Fruit fly (Drosophila melanogaster) whole organism, embryonic: ENCODE measurements around the gene CG9961.
A peak's percentile ranks its signal among the peaks of the same experiment; 100 is the strongest.

Experiments
- CG10462 ChIP-seq: fragments of 200-800 bp; sonication (Bioruptor generic); optimal IDR thresholded peaks from 2 replicates; lab custom pipeline; 2016; ENCODE audit warnings: missing biosample characterization, missing genetic modification characterization
- CG10959 ChIP-seq: fragments of 200-800 bp; sonication (Bioruptor generic); IDR thresholded peaks from 2 replicates; pipeline ENCODE4 v1.3.6; 2022; ENCODE audit warnings: missing biosample characterization, missing genetic modification characterization
- CG11456 ChIP-seq: fragments of 200-800 bp; sonication (Bioruptor generic); IDR thresholded peaks from 3 replicates; pipeline ENCODE4 v1.3.6; 2022; ENCODE audit warnings: missing biosample characterization, missing genetic modification characterization
- CG14014 ChIP-seq: fragments of 200-800 bp; sonication (Bioruptor generic); IDR thresholded peaks from 2 replicates; pipeline ENCODE4 v1.3.6; 2022; ENCODE audit warnings: missing biosample characterization, missing genetic modification characterization
- CG14860 ChIP-seq: fragments of 200-800 bp; sonication (Bioruptor generic); IDR thresholded peaks from 3 replicates; pipeline ENCODE4 v1.3.6; 2022; ENCODE audit warnings: missing biosample characterization, missing genetic modification characterization; ENCODE audit not compliant: partially characterized antibody
- CG15269 ChIP-seq: fragments of 200-800 bp; sonication (Bioruptor generic); optimal IDR thresholded peaks from 2 replicates; lab custom pipeline; 2018; ENCODE audit warnings: missing biosample characterization, mild to moderate bottlenecking, missing genetic modification characterization, moderate library complexity
- CG17568 ChIP-seq: fragments of 200-800 bp; sonication (Bioruptor generic); optimal IDR thresholded peaks from 2 replicates; lab custom pipeline; 2018; ENCODE audit warnings: missing biosample characterization, mild to moderate bottlenecking, missing genetic modification characterization, moderate library complexity
- CG18262 ChIP-seq: fragments of 200-800 bp; optimal IDR thresholded peaks from 3 replicates; lab custom pipeline; 2019; ENCODE audit warnings: missing biosample characterization, mild to moderate bottlenecking, missing genetic modification characterization, moderate library complexity
- CG2129 ChIP-seq: fragments of 200-800 bp; sonication (Bioruptor generic); IDR thresholded peaks from 2 replicates; pipeline ENCODE4 v1.3.6; 2022; ENCODE audit warnings: missing biosample characterization, missing genetic modification characterization; ENCODE audit not compliant: partially characterized antibody
- CG2678 ChIP-seq: fragments of 200-800 bp; sonication (Bioruptor generic); optimal IDR thresholded peaks from 3 replicates; lab custom pipeline; 2019; ENCODE audit warnings: missing biosample characterization, mild to moderate bottlenecking, missing genetic modification characterization, moderate library complexity
- CG2712 ChIP-seq: fragments of 200-800 bp; optimal IDR thresholded peaks from 3 replicates; lab custom pipeline; 2019; ENCODE audit warnings: missing biosample characterization, mild to moderate bottlenecking, missing genetic modification characterization, moderate library complexity
- CG31388 ChIP-seq: fragments of 200-800 bp; sonication (Bioruptor generic); optimal IDR thresholded peaks from 2 replicates; lab custom pipeline; 2016; ENCODE audit warnings: missing biosample characterization, missing genetic modification characterization
- CG31441 ChIP-seq: fragments of 200-800 bp; sonication (Bioruptor generic); IDR thresholded peaks from 2 replicates; pipeline ENCODE4 v1.3.6; 2022; ENCODE audit warnings: missing biosample characterization, missing genetic modification characterization
- CG3281 ChIP-seq: fragments of 200-800 bp; sonication (Bioruptor generic); optimal IDR thresholded peaks from 3 replicates; lab custom pipeline; 2017; ENCODE audit warnings: missing biosample characterization, mild to moderate bottlenecking, missing genetic modification characterization
- CG3407 ChIP-seq: fragments of 200-800 bp; sonication (Bioruptor generic); optimal IDR thresholded peaks from 2 replicates; lab custom pipeline; 2018; ENCODE audit warnings: missing biosample characterization, mild to moderate bottlenecking, missing genetic modification characterization
- CkIIα-i1 ChIP-seq: fragments of 200-800 bp; sonication (Bioruptor generic); IDR thresholded peaks from 2 replicates; pipeline ENCODE4 v1.3.6; 2022; ENCODE audit warnings: missing biosample characterization, missing genetic modification characterization
- D19A ChIP-seq: fragments of 200-800 bp; optimal IDR thresholded peaks from 3 replicates; lab custom pipeline; 2019; ENCODE audit warnings: missing biosample characterization, mild to moderate bottlenecking, missing genetic modification characterization, moderate library complexity
- E2f2 ChIP-seq: fragments of 200-800 bp; sonication (Bioruptor generic); IDR thresholded peaks from 2 replicates; pipeline ENCODE4 v1.3.6; 2022; ENCODE audit warnings: missing biosample characterization, missing genetic modification characterization
- Ets65A ChIP-seq: fragments of 200-800 bp; sonication (Bioruptor generic); peaks from one replicate; lab custom pipeline; 2016; ENCODE audit warnings: missing biosample characterization, missing genetic modification characterization
- Fer3 ChIP-seq: fragments of 200-800 bp; sonication (Bioruptor generic); optimal IDR thresholded peaks from 2 replicates; lab custom pipeline; 2018; ENCODE audit warnings: missing biosample characterization, mild to moderate bottlenecking, missing genetic modification characterization, moderate library complexity
- HLH4C ChIP-seq: fragments of 200-800 bp; sonication (Bioruptor generic); IDR thresholded peaks from 3 replicates; pipeline ENCODE4 v1.3.6; 2022; ENCODE audit warnings: missing biosample characterization, missing genetic modification characterization; ENCODE audit not compliant: partially characterized antibody
- Hey ChIP-seq: fragments of 200-800 bp; sonication (Bioruptor generic); optimal IDR thresholded peaks from 3 replicates; lab custom pipeline; 2018; ENCODE audit warnings: missing biosample characterization, mild to moderate bottlenecking, missing genetic modification characterization
- Hr3 ChIP-seq: fragments of 200-800 bp; sonication (Bioruptor generic); optimal IDR thresholded peaks from 3 replicates; lab custom pipeline; 2016; ENCODE audit warnings: missing biosample characterization, missing genetic modification characterization
- Jarid2 ChIP-seq: fragments of 200-800 bp; sonication (Bioruptor generic); optimal IDR thresholded peaks from 3 replicates; lab custom pipeline; 2017; ENCODE audit warnings: mild to moderate bottlenecking, missing biosample characterization, missing genetic modification reagents, missing genetic modification characterization
- Nf-YB ChIP-seq: fragments of 200-800 bp; sonication (Bioruptor generic); optimal IDR thresholded peaks from 3 replicates; lab custom pipeline; 2019; ENCODE audit warnings: missing biosample characterization, mild to moderate bottlenecking, missing genetic modification characterization, moderate library complexity
- PHDP ChIP-seq: fragments of 200-800 bp; sonication (Bioruptor generic); optimal IDR thresholded peaks from 3 replicates; lab custom pipeline; 2018; ENCODE audit warnings: missing biosample characterization, mild to moderate bottlenecking, missing genetic modification characterization, moderate library complexity
- Ptx1 ChIP-seq: fragments of 200-800 bp; sonication (Bioruptor generic); IDR thresholded peaks from 2 replicates; pipeline ENCODE4 v1.3.6; 2022; ENCODE audit warnings: missing biosample characterization, missing genetic modification characterization
- YL-1 ChIP-seq: fragments of 200-800 bp; sonication (Bioruptor generic); optimal IDR thresholded peaks from 3 replicates; lab custom pipeline; 2017; ENCODE audit warnings: missing biosample characterization, mild to moderate bottlenecking, missing genetic modification characterization
- ac ChIP-seq: fragments of 200-800 bp; sonication (Bioruptor generic); optimal IDR thresholded peaks from 3 replicates; lab custom pipeline; 2017; ENCODE audit warnings: missing biosample characterization, mild to moderate bottlenecking, missing genetic modification characterization
- az2 ChIP-seq: fragments of 200-800 bp; sonication (Bioruptor generic); optimal IDR thresholded peaks from 3 replicates; lab custom pipeline; 2016; ENCODE audit warnings: missing biosample characterization, missing genetic modification characterization
- bsh ChIP-seq, 2 experiments: fragments of 200-800 bp; sonication (Bioruptor generic); optimal IDR thresholded peaks; 2 replicates each; lab custom pipeline; 2017 to 2018; ENCODE audit warnings: mild to moderate bottlenecking in 2 of 2, missing biosample characterization in 2 of 2, missing genetic modification characterization in 2 of 2, moderate library complexity in 1 of 2
- btn ChIP-seq: fragments of 200-800 bp; sonication (Bioruptor generic); optimal IDR thresholded peaks from 2 replicates; lab custom pipeline; 2016; ENCODE audit warnings: missing biosample characterization, missing genetic modification characterization
- cad ChIP-seq: fragments of >200 bp; optimal IDR thresholded peaks from 2 replicates; lab custom pipeline; 2017; ENCODE audit warnings: missing biosample characterization, missing genetic modification characterization
- crp ChIP-seq, 2 experiments: fragments of 200-800 bp; sonication (Bioruptor generic); optimal IDR thresholded peaks; 2 replicates in 1 of 2; 3 replicates in 1 of 2; lab custom pipeline; 2017; ENCODE audit warnings: missing biosample characterization in 2 of 2, missing genetic modification characterization in 2 of 2, mild to moderate bottlenecking in 1 of 2, moderate library complexity in 1 of 2
- danr ChIP-seq: fragments of 200-800 bp; sonication (Bioruptor generic); IDR thresholded peaks from 2 replicates; pipeline ENCODE4 v1.3.6; 2022; ENCODE audit warnings: missing biosample characterization, missing genetic modification characterization
- dysf ChIP-seq: fragments of 200-800 bp; sonication (Bioruptor generic); IDR thresholded peaks from 3 replicates; pipeline ENCODE4 v1.3.6; 2022; ENCODE audit warnings: missing biosample characterization, missing genetic modification characterization
- emc ChIP-seq: fragments of 200-800 bp; sonication (Bioruptor generic); optimal IDR thresholded peaks from 2 replicates; lab custom pipeline; 2016; ENCODE audit warnings: missing biosample characterization, missing genetic modification characterization
- eyg ChIP-seq: fragments of 200-800 bp; sonication (Bioruptor generic); optimal IDR thresholded peaks from 3 replicates; lab custom pipeline; 2016; ENCODE audit warnings: missing biosample characterization, missing genetic modification characterization
- inv ChIP-seq: fragments of 200-800 bp; sonication (Bioruptor generic); IDR thresholded peaks from 2 replicates; pipeline ENCODE4 v1.3.6; 2022; ENCODE audit warnings: missing biosample characterization, missing genetic modification characterization; ENCODE audit not compliant: partially characterized antibody
- klu ChIP-seq: fragments of 200-800 bp; sonication (Bioruptor generic); IDR thresholded peaks from 2 replicates; pipeline ENCODE4 v1.3.6; 2022; ENCODE audit warnings: missing biosample characterization, missing genetic modification characterization
- knrl ChIP-seq: fragments of 200-800 bp; sonication (Bioruptor generic); IDR thresholded peaks from 3 replicates; pipeline ENCODE4 v1.3.6; 2022; ENCODE audit warnings: missing biosample characterization, missing genetic modification characterization; ENCODE audit not compliant: partially characterized antibody
- mirr ChIP-seq: fragments of 200-800 bp; sonication (Bioruptor generic); optimal IDR thresholded peaks from 3 replicates; lab custom pipeline; 2018; ENCODE audit warnings: missing biosample characterization, mild to moderate bottlenecking, missing genetic modification characterization
- nom ChIP-seq: fragments of 200-800 bp; sonication (Bioruptor generic); optimal IDR thresholded peaks from 2 replicates; lab custom pipeline; 2017; ENCODE audit warnings: missing biosample characterization, missing genetic modification characterization, mild to moderate bottlenecking, moderate library complexity, missing genetic modification reagents
- onecut ChIP-seq: fragments of 200-800 bp; sonication (Bioruptor generic); IDR thresholded peaks from 2 replicates; pipeline ENCODE4 v1.3.6; 2022; ENCODE audit warnings: missing biosample characterization, missing genetic modification characterization
- salm ChIP-seq: fragments of 200-800 bp; sonication (Bioruptor generic); optimal IDR thresholded peaks from 2 replicates; lab custom pipeline; 2018; ENCODE audit warnings: missing biosample characterization, mild to moderate bottlenecking, missing genetic modification characterization
- schlank ChIP-seq: fragments of 200-800 bp; sonication (Bioruptor generic); optimal IDR thresholded peaks from 2 replicates; lab custom pipeline; 2018; ENCODE audit warnings: missing biosample characterization, mild to moderate bottlenecking, missing genetic modification characterization
- sqz ChIP-seq: fragments of 200-800 bp; sonication (Bioruptor generic); optimal IDR thresholded peaks from 3 replicates; lab custom pipeline; 2018; ENCODE audit warnings: missing biosample characterization, mild to moderate bottlenecking, missing genetic modification characterization
- tgo ChIP-seq: fragments of 200-800 bp; sonication (Bioruptor generic); IDR thresholded peaks from 3 replicates; pipeline ENCODE4 v1.3.6; 2022; ENCODE audit warnings: missing biosample characterization, missing genetic modification characterization
- tup ChIP-seq: fragments of 200-800 bp; sonication (Bioruptor generic); optimal IDR thresholded peaks from 2 replicates; lab custom pipeline; 2016; ENCODE audit warnings: missing biosample characterization, mild to moderate bottlenecking, missing genetic modification characterization, moderate library complexity

Gene CG9961

DNA sequence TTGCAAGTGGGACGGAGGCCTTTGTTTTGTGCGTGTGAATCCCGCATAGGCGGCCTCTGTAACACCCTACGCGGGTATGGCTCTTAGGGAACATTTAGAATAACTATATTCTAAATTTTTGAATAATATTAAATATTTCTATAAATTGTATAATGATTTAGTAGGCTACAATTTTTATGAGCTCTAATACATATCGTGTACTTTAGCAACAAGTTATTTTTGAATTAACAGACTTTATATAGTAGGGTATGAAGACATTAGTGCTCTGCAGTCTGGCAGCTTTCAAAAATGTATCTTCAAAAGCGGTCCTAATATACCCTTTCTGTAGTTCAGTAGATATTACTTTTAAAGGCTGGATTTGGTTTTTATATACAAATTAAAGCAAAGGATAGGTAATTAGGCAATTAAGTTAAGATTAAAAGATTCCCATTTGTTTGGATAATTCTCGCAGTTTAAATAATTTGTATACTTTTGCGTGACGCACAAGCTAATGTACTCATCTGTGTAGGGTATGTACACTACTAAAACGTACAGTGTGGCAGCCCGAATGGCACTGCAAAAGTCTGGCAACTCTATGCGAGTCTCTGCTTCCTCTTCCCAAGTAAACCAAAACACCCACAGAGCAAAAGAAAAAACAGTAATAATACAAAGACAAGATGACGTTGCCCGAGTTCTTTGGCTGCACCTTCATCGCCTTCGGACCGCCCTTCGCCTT, 21.1 kb upstream of the CG9961 start, which contains the start of the genes Snx21 and aph-1 (continued):
- TF ChIP-seq klu (GFP tag; lab: Robert Waterston, UW) = peak; percentile 86
- TF ChIP-seq schlank (tag; lab: Kevin White, UChicago) = peak; percentile 63
- peak; percentile 95 for TF ChIP-seq CG15269
- peak; percentile 93 for TF ChIP-seq CG3281 (GFP tag; lab: Kevin White, UChicago)
- TF ChIP-seq emc = peak; percentile 80
- TF ChIP-seq cad (GFP tag; lab: Kevin White, UChicago) = no peak
- TF ChIP-seq eyg = peak; percentile 78
- no peak for TF ChIP-seq CkIIα-i1 (GFP tag; lab: Robert Waterston, UW)
- TF ChIP-seq CG10959 (GFP tag; lab: Robert Waterston, UW) = peak; percentile 81
- TF ChIP-seq CG14014 (GFP tag; lab: Robert Waterston, UW) = peak; percentile 85
- peak; percentile 83 for TF ChIP-seq CG3407
- TF ChIP-seq Nf-YB = peak; percentile 78
- peak; percentile 36 for TF ChIP-seq CG31388
- TF ChIP-seq mirr (GFP tag; lab: Kevin White, UChicago) = peak; percentile 55
- TF ChIP-seq Hr3 = peak; percentile 94
- no peak for TF ChIP-seq CG14860 (GFP tag; lab: Robert Waterston, UW)
- TF ChIP-seq az2 (GFP tag; lab: Kevin White, UChicago) = peak; percentile 93
- peak; percentile 96 for TF ChIP-seq CG2678 (tag; lab: Kevin White, UChicago)
- peak; percentile 67 for TF ChIP-seq nom
- peak; percentile 93 for TF ChIP-seq CG18262 (tag; lab: Kevin White, UChicago)
- peak; percentile 80 for TF ChIP-seq onecut (GFP tag; lab: Robert Waterston, UW)
- TF ChIP-seq Jarid2 (GFP tag; lab: Kevin White, UChicago) = peak; percentile 63
- peak; percentile 88 for TF ChIP-seq CG11456 (GFP tag; lab: Robert Waterston, UW)
- peak; percentile 83 for TF ChIP-seq danr (GFP tag; lab: Robert Waterston, UW)
- peak; percentile 94 for TF ChIP-seq CG2712 (tag; lab: Kevin White, UChicago)
- TF ChIP-seq Hey = peak; percentile 57
- TF ChIP-seq CG17568 (GFP tag; lab: Kevin White, UChicago) = no peak
- TF ChIP-seq CG2129 = no peak
- peak; percentile 90 for TF ChIP-seq tgo
- TF ChIP-seq sqz = peak; percentile 92
- TF ChIP-seq tup (GFP tag; lab: Kevin White, UChicago) = peak; percentile 76
- peak; percentile 80 for TF ChIP-seq salm (tag; lab: Kevin White, UChicago)
- peak in 1 of 2 experiments; percentile 54 for TF ChIP-seq crp (GFP tag; optimal IDR thresholded peaks at IDR 0.05; lab: Kevin White, UChicago)
- TF ChIP-seq PHDP (tag; lab: Kevin White, UChicago) = peak; percentile 94
- TF ChIP-seq dysf (GFP tag; lab: Robert Waterston, UW) = peak; percentile 94
- peak; percentile 94 for TF ChIP-seq Ptx1 (GFP tag; lab: Robert Waterston, UW)
- peak; percentile 64 to 93 for TF ChIP-seq bsh (GFP tag; optimal IDR thresholded peaks at IDR 0.05; lab: Kevin White, UChicago)
- TF ChIP-seq Ets65A (GFP tag; lab: Kevin White, UChicago) = peak; percentile 97
- TF ChIP-seq CG31441 (GFP tag; lab: Robert Waterston, UW) = peak; percentile 94
- peak; percentile 80 for TF ChIP-seq YL-1 (GFP tag; lab: Kevin White, UChicago)
- TF ChIP-seq CG10462 = peak; percentile 78
- TF ChIP-seq knrl (GFP tag; lab: Robert Waterston, UW) = no peak
- peak; percentile 100 for TF ChIP-seq D19A (tag; lab: Kevin White, UChicago)
- peak; percentile 93 for TF ChIP-seq Fer3 (tag; lab: Kevin White, UChicago)
- peak; percentile 46 for TF ChIP-seq ac (GFP tag; lab: Kevin White, UChicago)
- TF ChIP-seq E2f2 (GFP tag; lab: Robert Waterston, UW) = peak; percentile 75
- 0 out of 2 replicates have a peak, but pooled peaks have one; percentile 6 for TF ChIP-seq inv (GFP tag; lab: Robert Waterston, UW)
- no peak; the same call in 2 of the 3 replicates for TF ChIP-seq HLH4C (GFP tag; lab: Robert Waterston, UW)
- TF ChIP-seq btn (GFP tag; lab: Kevin White, UChicago) = peak; percentile 60
